Fruit fly (Drosophila melanogaster): ENCODE data around the gene CG9265.

CG9265 gene

dm6 chr2L:21026597-21026996, 44.7 kb downstream of the CG9265 start (continued):
- no peak for TF ChIP-seq CG10654 (GFP tag; optimal IDR thresholded peaks at IDR 0.05)
- TF ChIP-seq phol (tag; optimal IDR thresholded peaks at IDR 0.05) = peak; percentile 21
- no peak for TF ChIP-seq slbo (GFP tag; IDR thresholded peaks at IDR 0.05)
- peak; percentile 2 for TF ChIP-seq Blimp-1 (GFP tag; optimal IDR thresholded peaks at IDR 0.05)
- TF ChIP-seq CG31441 (GFP tag; IDR thresholded peaks at IDR 0.05) = 0 out of 2 replicates have a peak, but pooled peaks have one; percentile 10
- TF ChIP-seq hkb (optimal IDR thresholded peaks at IDR 0.05) = peak; percentile 98
- TF ChIP-seq hkb (GFP tag; IDR thresholded peaks at IDR 0.05) = no peak
- TF ChIP-seq NfI (GFP tag; optimal IDR thresholded peaks at IDR 0.05) = no peak
- no peak for TF ChIP-seq Aef1 (GFP tag; IDR thresholded peaks at IDR 0.05)
- TF ChIP-seq vnd (GFP tag; IDR thresholded peaks at IDR 0.05; ENCODE audit: partially characterized antibody) = no peak
- TF ChIP-seq zf30C (GFP tag; optimal IDR thresholded peaks at IDR 0.05) = no peak
- TF ChIP-seq tin (GFP tag; optimal IDR thresholded peaks at IDR 0.05) = no peak
- peak; percentile 10 for TF ChIP-seq CG10979 (tag; optimal IDR thresholded peaks at IDR 0.05)
- no peak for TF ChIP-seq CG7839 (tag; optimal IDR thresholded peaks at IDR 0.05)
- TF ChIP-seq sens (GFP tag) = peak; percentile 58
- no peak for TF ChIP-seq tx (GFP tag; optimal IDR thresholded peaks at IDR 0.05)
- no peak for TF ChIP-seq H15 (GFP tag; IDR thresholded peaks at IDR 0.05)
- TF ChIP-seq pros (GFP tag; optimal IDR thresholded peaks at IDR 0.05) = no peak
- no peak for TF ChIP-seq gce (GFP tag; IDR thresholded peaks at IDR 0.05)
- TF ChIP-seq pb (GFP tag; optimal IDR thresholded peaks at IDR 0.05) = no peak
- peak; percentile 3 for TF ChIP-seq dmrt99B (tag; optimal IDR thresholded peaks at IDR 0.05)
- TF ChIP-seq dan (GFP tag; IDR thresholded peaks at IDR 0.05) = no peak

DNA sequence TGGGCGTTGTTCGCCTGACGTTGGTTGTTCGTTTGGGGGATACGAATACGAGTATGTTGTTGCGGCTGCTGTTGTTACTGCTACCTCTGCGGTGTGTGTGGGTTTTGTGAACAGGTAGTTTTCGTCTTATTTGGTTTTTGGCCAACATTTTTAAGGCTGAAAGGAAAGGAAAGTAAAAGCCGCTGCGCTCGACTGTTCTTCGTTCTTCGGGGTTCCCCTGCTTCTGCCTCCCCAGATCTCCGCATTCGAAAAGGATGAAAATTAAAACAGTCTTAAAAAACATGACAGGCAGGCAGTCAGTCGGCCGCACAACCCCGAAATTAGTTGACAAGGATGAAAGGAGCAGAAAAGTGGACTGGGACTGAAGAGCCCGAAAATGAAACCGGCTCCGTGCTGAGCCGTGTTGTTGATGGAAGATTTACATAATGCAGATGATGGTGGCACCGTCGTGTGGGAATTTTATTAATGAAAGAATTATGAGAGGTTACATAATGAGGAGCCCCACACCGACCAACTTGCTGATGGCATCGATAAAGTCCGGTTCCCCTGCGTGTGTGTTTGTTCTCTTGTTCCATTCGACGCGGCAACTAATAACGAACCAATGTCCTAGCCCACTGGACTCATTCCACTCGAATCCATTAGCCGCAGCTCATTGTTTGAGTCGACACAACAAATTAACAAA, 47.2 kb downstream of the CG9265 start:
- TF ChIP-seq gsb-n (tag; optimal IDR thresholded peaks at IDR 0.05) = peak; percentile 47
- TF ChIP-seq Med (GFP tag) = peak; percentile 27
- peak; percentile 44 for TF ChIP-seq abd-A (tag; optimal IDR thresholded peaks at IDR 0.05)
- TF ChIP-seq CG18599 (GFP tag; optimal IDR thresholded peaks at IDR 0.05) = no peak
- TF ChIP-seq Awh (GFP tag; IDR thresholded peaks at IDR 0.05) = peak; percentile 60
- no peak for TF ChIP-seq CG8290 (GFP tag; optimal IDR thresholded peaks at IDR 0.05)
- no peak for TF ChIP-seq CG8290 (tag; optimal IDR thresholded peaks at IDR 0.05)
- TF ChIP-seq vvl (GFP tag; IDR thresholded peaks at IDR 0.05) = peak; percentile 60; the same call in 1 of the 2 replicates
- TF ChIP-seq shn (GFP tag; optimal IDR thresholded peaks at IDR 0.05) = no peak
- no peak for TF ChIP-seq Doc3 (GFP tag; IDR thresholded peaks at IDR 0.05; ENCODE audit: partially characterized antibody)
- TF ChIP-seq kni (GFP tag; optimal IDR thresholded peaks at IDR 0.05) = peak; percentile 68
- TF ChIP-seq Pdp1 (GFP tag; optimal IDR thresholded peaks at IDR 0.05) = peak in 1 of 2 experiments; percentile 78
- peak; percentile 53 for TF ChIP-seq grn (GFP tag; optimal IDR thresholded peaks at IDR 0.05)
- TF ChIP-seq CG2199 (GFP tag; IDR thresholded peaks at IDR 0.05) = 0 out of 3 replicates have a peak, but pooled peaks have one; percentile 8
- TF ChIP-seq ERR (GFP tag; optimal IDR thresholded peaks at IDR 0.05) = no peak
- peak in 1 of 3 experiments; percentile 73 for TF ChIP-seq Stat92E (GFP tag; optimal IDR thresholded peaks at IDR 0.05)

DNA sequence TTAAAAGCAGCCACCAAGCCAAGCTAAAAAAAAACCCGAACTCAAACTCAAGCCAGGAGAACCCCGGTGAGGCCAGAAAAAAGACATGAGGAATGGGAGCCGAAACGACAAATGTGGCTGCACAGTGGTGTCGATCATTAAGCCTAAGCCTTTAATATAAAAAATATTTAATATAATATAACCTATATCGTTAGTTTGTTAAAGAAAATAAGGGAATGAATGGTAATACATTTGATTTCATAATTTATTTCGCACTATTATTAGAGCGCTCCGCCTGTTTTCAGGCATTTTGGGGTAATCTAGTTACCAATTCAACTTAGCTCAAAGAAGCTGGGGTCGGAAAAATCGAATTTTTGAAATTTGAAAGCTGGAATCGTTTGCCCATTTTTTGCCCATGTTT, 51.3 kb downstream of the CG9265 start:
- TF ChIP-seq lola (GFP tag; optimal IDR thresholded peaks at IDR 0.05) (peak in 1 of 3 experiments; percentile 11), CG11723 (GFP tag; optimal IDR thresholded peaks at IDR 0.05) (no peak), CG11504 (tag; optimal IDR thresholded peaks at IDR 0.05) (no peak), chinmo (GFP tag; IDR thresholded peaks at IDR 0.05; ENCODE audit: partially characterized antibody) (no peak), knrl (GFP tag; IDR thresholded peaks at IDR 0.05; ENCODE audit: partially characterized antibody) (no peak), D (optimal IDR thresholded peaks at IDR 0.05) (no peak), D (GFP tag; optimal IDR thresholded peaks at IDR 0.05) (peak; percentile 2), CG9797 (GFP tag; optimal IDR thresholded peaks at IDR 0.05) (no peak), vfl (GFP tag; optimal IDR thresholded peaks at IDR 0.05) (no peak), CG11560 (tag; IDR thresholded peaks at IDR 0.05) (no peak), corto (GFP tag; optimal IDR thresholded peaks at IDR 0.05) (no peak), B-H1 (GFP tag; IDR thresholded peaks at IDR 0.05) (no peak)

All from whole organism, embryonic.